Worm (Caenorhabditis elegans): ENCODE measurements around the gene srz-72.

ce11 chrIV:16254464-16254863 is 44.5 kb upstream of the srz-72 start, which contains the start of gene hlh-17:
- TF ChIP-seq snpc-4 (GFP tag; optimal IDR thresholded peaks at IDR 0.05), result no peak
- no peak for TF ChIP-seq snpc-4 (tag; optimal IDR thresholded peaks at IDR 0.05)
- TF ChIP-seq pha-4 (tag; optimal IDR thresholded peaks at IDR 0.05), result no peak
- TF ChIP-seq ccch-3 (GFP tag; optimal IDR thresholded peaks at IDR 0.05), result no peak
- no peak for TF ChIP-seq let-607 (tag; optimal IDR thresholded peaks at IDR 0.05)

Measured in whole organism, young adult.